Worm (Caenorhabditis elegans) whole organism, L4/young adult: ENCODE data around the gene inx-3.

Experiments used
- dao-5 ChIP-seq: sonication (generic microtip); optimal IDR thresholded peaks from 2 replicates; lab custom pipeline; 2016; ENCODE audit warnings: missing genotype, missing genetic modification characterization, moderate library complexity, missing compliant biosample characterization
- him-1 ChIP-seq: sonication (generic microtip); optimal IDR thresholded peaks from 2 replicates; lab custom pipeline; 2016; ENCODE audit warnings: missing genotype, missing genetic modification reagents, missing genetic modification characterization, missing compliant biosample characterization

- TF ChIP-seq dao-5 (tag; lab: Kevin White, UChicago): no peak
- no peak for TF ChIP-seq him-1 (tag; lab: Kevin White, UChicago)
These were observed 12.7 kb upstream of the inx-3 start for ce11 chrX:5983267-5983666.
